Worm (Caenorhabditis elegans): ENCODE measurements around the gene ser-2.

- TF ChIP-seq ztf-23 (GFP tag; IDR thresholded peaks at IDR 0.05) (no peak), flt-1 (GFP tag; IDR thresholded peaks at IDR 0.05) (no peak), klf-2 (GFP tag; conservative IDR thresholded peaks at IDR 0.05) (no peak), cog-1 (tag; optimal IDR thresholded peaks at IDR 0.05) (no peak)
Observed at ce11 chrX:15327238-15327637, 24.5 kb upstream of the ser-2 start.
